Fruit fly (Drosophila melanogaster): ENCODE data around the gene Hex-t1.

DNA sequence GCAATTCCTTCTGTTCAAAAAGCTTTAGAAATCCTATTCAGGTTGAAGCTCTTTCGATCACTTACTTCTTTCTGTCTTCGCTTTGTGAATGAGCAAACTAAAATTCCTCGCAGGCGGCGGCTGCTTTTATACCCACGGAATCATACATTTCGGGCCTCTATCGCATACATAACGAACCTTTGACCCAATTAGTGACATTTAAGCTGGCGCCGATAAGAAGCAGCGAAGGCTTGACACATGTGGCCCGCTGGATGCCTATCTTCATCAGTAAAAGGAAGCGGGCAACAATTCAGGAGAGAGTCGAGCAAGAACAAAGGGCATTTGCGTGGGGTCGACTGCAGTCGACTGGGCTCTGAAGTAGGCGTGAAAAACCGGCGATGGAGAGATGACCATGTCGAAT, 23.2 kb upstream of the Hex-t1 start, which contains the start of gene CG34291:
- TF ChIP-seq h (GFP tag; optimal IDR thresholded peaks at IDR 0.05) (no peak), Dfd (GFP tag; optimal IDR thresholded peaks at IDR 0.05) (no peak), psq (GFP tag; optimal IDR thresholded peaks at IDR 0.05) (no peak), jim (GFP tag; optimal IDR thresholded peaks at IDR 0.05) (no peak), br (GFP tag; optimal IDR thresholded peaks at IDR 0.05) (no peak)

All from whole organism, wandering third instar larva.